Worm (Caenorhabditis elegans): ENCODE measurements around the gene srz-9.

ce11 chrIII:1289139-1289538 is 25.3 kb downstream of the srz-9 start:
- TF ChIP-seq ceh-34 (tag; optimal IDR thresholded peaks at IDR 0.05) (no peak), dve-1 (tag; optimal IDR thresholded peaks at IDR 0.05) (no peak), pha-2 (tag; optimal IDR thresholded peaks at IDR 0.05) (no peak), hlh-6 (tag; optimal IDR thresholded peaks at IDR 0.05) (no peak), tbx-2 (tag; optimal IDR thresholded peaks at IDR 0.05) (no peak), unc-42 (tag; optimal IDR thresholded peaks at IDR 0.05) (no peak), pha-4 (tag; optimal IDR thresholded peaks at IDR 0.05) (no peak)

Measured in whole organism, late embryonic.